Worm (Caenorhabditis elegans) whole organism, L4 larva: Measurements from ENCODE around the gene rad-54.L2.
A peak's percentile ranks its signal among the peaks of the same experiment; 100 is the strongest.

Experiments used
- D1046.2 ChIP-seq: fragments of 200-800 bp; sonication (Bioruptor generic); IDR thresholded peaks from 2 replicates; pipeline ENCODE4 v1.3.6; 2022; ENCODE audit warnings: missing genetic modification characterization, missing compliant biosample characterization
- F26F4.8 ChIP-seq: fragments of 200-800 bp; sonication (Bioruptor generic); conservative IDR thresholded peaks from 2 replicates; pipeline ENCODE4 v1.3.6; 2022; ENCODE audit warnings: missing genetic modification characterization, missing compliant biosample characterization
- F49E8.2 ChIP-seq: sonication (generic microtip); optimal IDR thresholded peaks from 2 replicates; lab custom pipeline; 2016; ENCODE audit warnings: missing compliant biosample characterization, mild to moderate bottlenecking, missing genetic modification characterization, borderline replicate concordance
- R02D3.7 ChIP-seq: fragments of 150-350 bp; sonication (generic microtip); optimal IDR thresholded peaks from 3 replicates; lab custom pipeline; 2014; ENCODE audit warnings: missing biosample characterization, missing genetic modification characterization
- T26A8.4 ChIP-seq: fragments of 200-800 bp; sonication (Bioruptor generic); IDR thresholded peaks from 2 replicates; pipeline ENCODE4 v1.3.6; 2022; ENCODE audit warnings: missing genetic modification characterization, missing compliant biosample characterization
- Y5F2A.4 ChIP-seq: fragments of 200-800 bp; sonication (Bioruptor generic); optimal IDR thresholded peaks from 2 replicates; lab custom pipeline; 2018; ENCODE audit warnings: mild to moderate bottlenecking, missing genetic modification characterization, missing compliant biosample characterization
- Y75B8A.6 ChIP-seq: fragments of 200-800 bp; sonication (Bioruptor generic); IDR thresholded peaks from 2 replicates; pipeline ENCODE4 v1.3.6; 2022; ENCODE audit warnings: missing genetic modification reagents, missing genetic modification characterization, missing compliant biosample characterization
- ZK337.2 ChIP-seq: fragments of 200-800 bp; sonication (Bioruptor generic); IDR thresholded peaks from 2 replicates; pipeline ENCODE4 v1.3.6; 2022; ENCODE audit warnings: missing genetic modification reagents, missing genetic modification characterization, missing compliant biosample characterization
- ZK546.5 ChIP-seq, 2 experiments: sonication (generic microtip); optimal IDR thresholded peaks; 2 replicates each; lab custom pipeline; 2017; ENCODE audit warnings: missing biosample characterization in 2 of 2, missing genetic modification characterization in 2 of 2
- aly-2 ChIP-seq: sonication (generic microtip); optimal IDR thresholded peaks from 2 replicates; lab custom pipeline; 2018; ENCODE audit warnings: missing biosample characterization, missing genetic modification characterization
- arid-1 ChIP-seq: fragments of 200-800 bp; sonication (Bioruptor generic); conservative IDR thresholded peaks from 2 replicates; pipeline ENCODE4 v1.3.6; 2022; ENCODE audit warnings: missing genetic modification reagents, missing genetic modification characterization, missing compliant biosample characterization
- ceh-32 ChIP-seq: sonication (generic microtip); optimal IDR thresholded peaks from 2 replicates; lab custom pipeline; 2016; ENCODE audit warnings: mild to moderate bottlenecking, missing genetic modification characterization, missing compliant biosample characterization; ENCODE audit not compliant: poor library complexity
- ctbp-1 ChIP-seq: fragments of 200-800 bp; sonication (Bioruptor generic); IDR thresholded peaks from 2 replicates; pipeline ENCODE4 v1.3.6; 2022; ENCODE audit warnings: missing genetic modification reagents, missing genetic modification characterization, missing compliant biosample characterization
- daf-8 ChIP-seq: fragments of 200-800 bp; sonication (Bioruptor generic); IDR thresholded peaks from 2 replicates; pipeline ENCODE4 v1.3.6; 2022; ENCODE audit warnings: missing genetic modification characterization, missing compliant biosample characterization
- dmd-8 ChIP-seq: fragments of 200-800 bp; sonication (Bioruptor generic); IDR thresholded peaks from 2 replicates; pipeline ENCODE4 v1.3.6; 2022; ENCODE audit warnings: missing genetic modification characterization, missing compliant biosample characterization
- duxl-1 ChIP-seq: sonication (generic microtip); optimal IDR thresholded peaks from 2 replicates; lab custom pipeline; 2016; ENCODE audit warnings: mild to moderate bottlenecking, missing genetic modification characterization, moderate library complexity, missing compliant biosample characterization; ENCODE audit not compliant: poor library complexity
- egl-27 ChIP-seq: sonication (generic microtip); optimal IDR thresholded peaks from 3 replicates; lab custom pipeline; 2017; ENCODE audit warnings: missing biosample characterization, missing genetic modification reagents, missing genetic modification characterization
- egl-43 ChIP-seq: fragments of 200-800 bp; sonication (Bioruptor generic); IDR thresholded peaks from 2 replicates; pipeline ENCODE4 v1.3.6; 2022; ENCODE audit warnings: missing genetic modification reagents, missing genetic modification characterization, missing compliant biosample characterization
- gei-8 ChIP-seq: fragments of 200-800 bp; sonication (Bioruptor generic); optimal IDR thresholded peaks from 2 replicates; lab custom pipeline; 2018; ENCODE audit warnings: mild to moderate bottlenecking, missing genetic modification characterization, missing compliant biosample characterization
- hif-1 ChIP-seq, 2 experiments: sonication (generic microtip); optimal IDR thresholded peaks; 2 replicates each; lab custom pipeline; 2016 to 2017; ENCODE audit warnings: missing compliant biosample characterization in 2 of 2, missing genetic modification characterization in 2 of 2, missing genetic modification reagents in 2 of 2, missing genotype in 2 of 2, mild to moderate bottlenecking in 1 of 2
- lin-1 ChIP-seq: fragments of 200-800 bp; sonication (Bioruptor generic); IDR thresholded peaks from 2 replicates; pipeline ENCODE4 v1.3.6; 2022; ENCODE audit warnings: missing genetic modification reagents, missing genetic modification characterization, missing compliant biosample characterization
- lin-38 ChIP-seq: fragments of 200-800 bp; sonication (Bioruptor generic); IDR thresholded peaks from 2 replicates; pipeline ENCODE4 v1.3.6; 2022; ENCODE audit warnings: missing genetic modification reagents, missing genetic modification characterization, missing compliant biosample characterization
- mdl-1 ChIP-seq, 2 experiments: fragments of 150-350 bp in 1 of 2; sonication (generic microtip) in 1 of 2; optimal IDR thresholded peaks; 2 replicates each; lab custom pipeline; 2014 to 2017; ENCODE audit warnings: missing biosample characterization in 2 of 2, missing genetic modification characterization in 2 of 2
- mep-1 ChIP-seq: fragments of 150-350 bp; sonication (generic microtip); optimal IDR thresholded peaks from 3 replicates; lab custom pipeline; 2014; ENCODE audit warnings: missing biosample characterization, missing genetic modification characterization
- nhr-237 ChIP-seq: sonication (generic microtip); optimal IDR thresholded peaks from 2 replicates; lab custom pipeline; 2017; ENCODE audit warnings: missing biosample characterization, missing genetic modification characterization
- nhr-25 ChIP-seq: sonication (generic microtip); optimal IDR thresholded peaks from 2 replicates; lab custom pipeline; 2017; ENCODE audit warnings: missing genetic modification characterization, mild to moderate bottlenecking, missing compliant biosample characterization, antibody characterized with exemption, moderate library complexity, borderline replicate concordance; ENCODE audit not compliant: insufficient read depth
- nhr-41 ChIP-seq: fragments of 200-800 bp; sonication (Bioruptor generic); IDR thresholded peaks from 2 replicates; pipeline ENCODE4 v1.3.6; 2022; ENCODE audit warnings: missing genetic modification reagents, missing genetic modification characterization, missing compliant biosample characterization
- nhr-76 ChIP-seq: fragments of 150-350 bp; optimal IDR thresholded peaks from 2 replicates; lab custom pipeline; 2014; ENCODE audit warnings: missing biosample characterization, missing genetic modification characterization
- nhr-77 ChIP-seq: fragments of 150-350 bp; optimal IDR thresholded peaks from 2 replicates; lab custom pipeline; 2014; ENCODE audit warnings: missing biosample characterization, missing genetic modification characterization
- set-16 ChIP-seq: fragments of 200-800 bp; sonication (Bioruptor generic); IDR thresholded peaks from 2 replicates; pipeline ENCODE4 v1.3.6; 2022; ENCODE audit warnings: missing genetic modification reagents, missing genetic modification characterization, missing compliant biosample characterization
- snpc-1.2 ChIP-seq: fragments of 200-800 bp; sonication (Bioruptor generic); IDR thresholded peaks from 2 replicates; pipeline ENCODE4 v1.3.6; 2022; ENCODE audit warnings: missing genetic modification reagents, missing genetic modification characterization, missing compliant biosample characterization
- snpc-4 ChIP-seq: fragments of 150-350 bp; optimal IDR thresholded peaks from 2 replicates; lab custom pipeline; 2014; ENCODE audit warnings: missing biosample characterization, missing genetic modification characterization
- spr-1 ChIP-seq: sonication (generic microtip); optimal IDR thresholded peaks from 2 replicates; lab custom pipeline; 2016; ENCODE audit warnings: mild to moderate bottlenecking, missing genetic modification characterization, missing compliant biosample characterization
- unc-39 ChIP-seq: sonication (generic microtip); optimal IDR thresholded peaks from 2 replicates; lab custom pipeline; 2017; ENCODE audit warnings: missing biosample characterization, missing genetic modification characterization
- unc-62 ChIP-seq, 3 experiments: fragments of 150-350 bp in 1 of 3; sonication (generic microtip); optimal IDR thresholded peaks in 2 of 3; peaks in 1 of 3; 1 replicate in 1 of 3; 2 replicates in 2 of 3; lab custom pipeline; 2014 to 2017; ENCODE audit warnings: missing biosample characterization in 3 of 3, missing genetic modification characterization in 3 of 3, missing genetic modification reagents in 3 of 3, missing genotype in 1 of 3
- zag-1 ChIP-seq: fragments of 150-350 bp; optimal IDR thresholded peaks from 2 replicates; lab custom pipeline; 2014; ENCODE audit warnings: missing biosample characterization, missing genetic modification characterization
- zfp-3 ChIP-seq: fragments of 200-800 bp; sonication (Bioruptor generic); conservative IDR thresholded peaks from 2 replicates; pipeline ENCODE4 v1.3.6; 2022; ENCODE audit warnings: missing genetic modification reagents, missing genetic modification characterization, missing compliant biosample characterization
- ztf-11 ChIP-seq: fragments of 150-350 bp; optimal IDR thresholded peaks from 2 replicates; lab custom pipeline; 2014; ENCODE audit warnings: missing biosample characterization, missing genetic modification characterization

rad-54.L2 gene

DNA sequence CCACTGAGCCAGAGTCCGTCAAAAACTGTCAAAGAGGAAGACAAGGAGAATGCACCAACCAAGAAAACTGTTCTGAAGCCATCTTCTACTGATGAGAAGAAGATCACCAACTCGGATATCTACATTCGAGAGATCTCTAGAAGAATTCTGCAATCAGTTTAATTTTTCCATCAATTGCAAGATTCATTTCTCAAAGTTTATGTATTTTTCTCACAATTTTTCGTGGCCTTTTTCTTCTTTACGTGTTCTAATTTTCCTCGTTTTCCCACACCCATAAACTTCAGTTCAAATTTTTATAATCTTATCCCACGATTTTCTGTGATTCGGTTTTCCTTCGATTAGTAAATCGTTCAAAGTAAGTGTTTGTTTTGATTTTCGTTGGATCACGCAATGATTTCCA is 20.0 kb upstream of the rad-54.L2 start, which contains the start of gene hdl-2:
hdl-2 (plus strand) TSS at position 301 of the 400 bp plus-strand sequence.
- TF ChIP-seq snpc-4 (tag; lab: Kevin White, UChicago) (no peak), unc-62 (GFP tag; optimal IDR thresholded peaks at IDR 0.05 in 1 of 2; lab: Kevin White, UChicago) (peak in 1 of 2 experiments; percentile 23), unc-62 (tag; optimal IDR thresholded peaks at IDR 0.05; lab: Kevin White, UChicago) (no peak)

ce11 chrIV:8879810-8880209 is 14.1 kb upstream of the rad-54.L2 start, which contains the start of gene npax-4:
TSS of gene npax-4 (minus strand) at chrIV:8879910.
- no peak for TF ChIP-seq D1046.2 (GFP tag; lab: Robert Waterston, UW)
- TF ChIP-seq egl-43: no peak
- no peak for TF ChIP-seq ceh-32
- TF ChIP-seq ZK337.2 (GFP tag; lab: Robert Waterston, UW): no peak
- no peak for TF ChIP-seq lin-38
- no peak for TF ChIP-seq nhr-77 (tag; lab: Kevin White, UChicago)
- TF ChIP-seq gei-8 (GFP tag; lab: Kevin White, UChicago): no peak
- no peak for TF ChIP-seq Y5F2A.4
- TF ChIP-seq snpc-1.2 (GFP tag; lab: Robert Waterston, UW): no peak
- no peak for TF ChIP-seq mdl-1 (tag; optimal IDR thresholded peaks at IDR 0.05; lab: Kevin White, UChicago)

DNA sequence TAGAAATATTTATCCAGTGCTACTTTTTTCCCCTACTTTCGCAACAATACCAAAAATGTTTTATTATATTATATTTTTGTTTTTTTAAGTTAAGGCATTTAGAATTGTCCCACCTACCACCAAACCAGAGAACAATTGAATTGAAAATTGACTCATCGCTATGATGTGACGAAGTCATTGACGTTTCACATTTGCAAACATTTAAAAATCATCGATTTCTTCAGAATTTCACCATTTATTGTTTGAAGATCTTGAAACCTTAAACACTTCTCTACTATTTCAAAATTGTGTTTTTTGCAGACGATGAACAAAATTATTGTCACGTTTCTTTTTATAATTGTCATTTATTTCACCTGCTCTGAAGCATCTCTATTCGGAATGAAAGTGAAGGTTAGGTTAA is 12.7 kb upstream of the rad-54.L2 start, which contains the start of gene C09G9.8:
C09G9.8 (plus strand) TSS at position 301 of the 400 bp plus-strand sequence.
- TF ChIP-seq ceh-32 (no peak), lin-1 (no peak), snpc-1.2 (GFP tag; lab: Robert Waterston, UW) (no peak), arid-1 (GFP tag; lab: Robert Waterston, UW) (no peak), aly-2 (tag; lab: Kevin White, UChicago) (no peak), egl-27 (tag; lab: Kevin White, UChicago) (no peak), set-16 (GFP tag; lab: Robert Waterston, UW) (no peak), nhr-77 (tag; lab: Kevin White, UChicago) (no peak), nhr-25 (no peak), T26A8.4 (no peak), zag-1 (tag; lab: Kevin White, UChicago) (no peak), F26F4.8 (GFP tag; lab: Robert Waterston, UW) (no peak), D1046.2 (GFP tag; lab: Robert Waterston, UW) (no peak), nhr-41 (GFP tag; lab: Robert Waterston, UW) (no peak)
- TF ChIP-seq, all 104 proteins: peak for 0

- TF ChIP-seq ZK546.5 (tag; optimal IDR thresholded peaks at IDR 0.05; lab: Kevin White, UChicago) (no peak), aly-2 (tag; lab: Kevin White, UChicago) (no peak), zfp-3 (no peak), Y75B8A.6 (no peak), duxl-1 (tag; lab: Kevin White, UChicago) (no peak), D1046.2 (GFP tag; lab: Robert Waterston, UW) (no peak), spr-1 (tag; lab: Kevin White, UChicago) (no peak), ztf-11 (tag; lab: Kevin White, UChicago) (no peak), unc-39 (tag; lab: Kevin White, UChicago) (no peak), F49E8.2 (tag; lab: Kevin White, UChicago) (no peak), nhr-76 (tag; lab: Kevin White, UChicago) (no peak), daf-8 (GFP tag; lab: Robert Waterston, UW) (no peak), gei-8 (GFP tag; lab: Kevin White, UChicago) (no peak), dmd-8 (GFP tag; lab: Robert Waterston, UW) (no peak), hif-1 (tag; optimal IDR thresholded peaks at IDR 0.05; lab: Kevin White, UChicago) (no peak), mep-1 (no peak), R02D3.7 (tag; lab: Kevin White, UChicago) (no peak), nhr-237 (tag; lab: Kevin White, UChicago) (no peak), ctbp-1 (GFP tag; lab: Robert Waterston, UW) (no peak)
Observed at ce11 chrIV:8886228-8886627, 7.6 kb upstream of the rad-54.L2 start, which contains the start of gene C09G9.5. TSS of gene C09G9.5 (plus strand) at chrIV:8886528.
